Worm (Caenorhabditis elegans) whole organism, late embryonic: ENCODE measurements around the gene srg-42.

ENCODE experiments used
- ama-1 ChIP-seq: fragments of 150-350 bp; optimal IDR thresholded peaks from 2 replicates; lab custom pipeline; 2014
- ceh-34 ChIP-seq: sonication (generic microtip); optimal IDR thresholded peaks from 2 replicates; lab custom pipeline; 2016; ENCODE audit warnings: mild to moderate bottlenecking, missing genetic modification characterization, missing compliant biosample characterization
- che-1 ChIP-seq: sonication (generic microtip); optimal IDR thresholded peaks from 2 replicates; lab custom pipeline; 2016; ENCODE audit warnings: mild to moderate bottlenecking, missing genetic modification characterization, missing compliant biosample characterization
- dve-1 ChIP-seq: sonication (generic microtip); optimal IDR thresholded peaks from 2 replicates; lab custom pipeline; 2017; ENCODE audit warnings: antibody characterized with exemption, mild to moderate bottlenecking, missing genetic modification characterization, missing compliant biosample characterization
- elt-2 ChIP-seq: sonication (generic microtip); optimal IDR thresholded peaks from 2 replicates; lab custom pipeline; 2016; ENCODE audit warnings: missing genetic modification reagents, missing genetic modification characterization, missing compliant biosample characterization
- ets-4 ChIP-seq: sonication (generic microtip); optimal IDR thresholded peaks from 2 replicates; lab custom pipeline; 2016; ENCODE audit warnings: missing genetic modification characterization, missing compliant biosample characterization
- odd-2 ChIP-seq: sonication (generic microtip); optimal IDR thresholded peaks from 2 replicates; lab custom pipeline; 2017; ENCODE audit warnings: antibody characterized with exemption, mild to moderate bottlenecking, missing genetic modification characterization, missing compliant biosample characterization
- pag-3 ChIP-seq: sonication (generic microtip); optimal IDR thresholded peaks from 2 replicates; lab custom pipeline; 2016; ENCODE audit warnings: missing compliant biosample characterization, missing genetic modification characterization, borderline replicate concordance
- pqm-1 ChIP-seq: sonication (generic microtip); optimal IDR thresholded peaks from 2 replicates; lab custom pipeline; 2016; ENCODE audit warnings: missing genetic modification characterization, missing compliant biosample characterization
- ref-2 ChIP-seq: sonication (generic microtip); optimal IDR thresholded peaks from 2 replicates; lab custom pipeline; 2016; ENCODE audit warnings: missing genetic modification characterization, missing compliant biosample characterization
- syd-9 ChIP-seq: sonication (generic microtip); optimal IDR thresholded peaks from 2 replicates; lab custom pipeline; 2016; ENCODE audit warnings: mild to moderate bottlenecking, missing genetic modification characterization, moderate library complexity, missing compliant biosample characterization

ce11 chrV:11149405-11149804, 8.4 kb downstream of the srg-42 start, which contains the start of gene T19C4.1:
- TF ChIP-seq pqm-1 (tag; lab: Kevin White, UChicago) = no peak
- no peak for TF ChIP-seq elt-2 (tag; lab: Kevin White, UChicago)
- TF ChIP-seq che-1 (tag; lab: Kevin White, UChicago) = no peak
- no peak for TF ChIP-seq odd-2
- no peak for TF ChIP-seq dve-1 (tag; lab: Kevin White, UChicago)
- no peak for TF ChIP-seq ama-1
- TF ChIP-seq syd-9 = no peak
- TF ChIP-seq ets-4 (tag; lab: Kevin White, UChicago) = no peak
- no peak for TF ChIP-seq ceh-34
- TF ChIP-seq pag-3 = no peak
- TF ChIP-seq ref-2 (tag; lab: Kevin White, UChicago) = no peak
